Fruit fly (Drosophila melanogaster) whole organism, embryonic: Measurements from ENCODE around the gene CG3008.

ENCODE experiments used
- Adf1 ChIP-seq: fragments of 200-800 bp; sonication (Bioruptor generic); IDR thresholded peaks from 2 replicates; pipeline ENCODE4 v1.3.6; 2022; ENCODE audit warnings: missing biosample characterization, missing genetic modification characterization
- C15 ChIP-seq: fragments of 200-800 bp; sonication (Bioruptor generic); IDR thresholded peaks from 3 replicates; pipeline ENCODE4 v1.3.6; 2022; ENCODE audit warnings: missing biosample characterization, missing genetic modification characterization
- CG10209 ChIP-seq: fragments of 200-800 bp; sonication (Bioruptor generic); optimal IDR thresholded peaks from 3 replicates; lab custom pipeline; 2017; ENCODE audit warnings: missing biosample characterization, mild to moderate bottlenecking, missing genetic modification characterization, missing genetic modification reagents
- CG10267 ChIP-seq: fragments of 200-800 bp; sonication (Bioruptor generic); optimal IDR thresholded peaks from 2 replicates; lab custom pipeline; 2018; ENCODE audit warnings: missing biosample characterization, mild to moderate bottlenecking, missing genetic modification characterization, moderate library complexity
- CG10431 ChIP-seq: fragments of 200-800 bp; sonication (Bioruptor generic); optimal IDR thresholded peaks from 3 replicates; lab custom pipeline; 2018; ENCODE audit warnings: missing biosample characterization, mild to moderate bottlenecking, missing genetic modification characterization
- CG10654 ChIP-seq: fragments of 200-800 bp; sonication (Bioruptor generic); optimal IDR thresholded peaks from 2 replicates; lab custom pipeline; 2016; ENCODE audit warnings: missing biosample characterization, missing genetic modification characterization
- CG13424 ChIP-seq: fragments of 200-800 bp; sonication (Bioruptor generic); optimal IDR thresholded peaks from 2 replicates; lab custom pipeline; 2019; ENCODE audit warnings: missing biosample characterization, mild to moderate bottlenecking, missing genetic modification characterization, moderate library complexity
- CG1529 ChIP-seq: fragments of 200-800 bp; sonication (Bioruptor generic); optimal IDR thresholded peaks from 3 replicates; lab custom pipeline; 2018; ENCODE audit warnings: missing biosample characterization, missing genetic modification characterization
- CG17359 ChIP-seq: fragments of 200-800 bp; sonication (Bioruptor generic); optimal IDR thresholded peaks from 3 replicates; lab custom pipeline; 2018; ENCODE audit warnings: missing biosample characterization, mild to moderate bottlenecking, missing genetic modification characterization, moderate library complexity
- CG17802 ChIP-seq: fragments of 200-800 bp; sonication (Bioruptor generic); optimal IDR thresholded peaks from 2 replicates; lab custom pipeline; 2018; ENCODE audit warnings: missing biosample characterization, mild to moderate bottlenecking, missing genetic modification characterization, moderate library complexity
- CG2202 ChIP-seq: fragments of 200-800 bp; sonication (Bioruptor generic); optimal IDR thresholded peaks from 2 replicates; lab custom pipeline; 2018; ENCODE audit warnings: missing biosample characterization, mild to moderate bottlenecking, missing genetic modification characterization
- CG2712 ChIP-seq: fragments of 200-800 bp; optimal IDR thresholded peaks from 3 replicates; lab custom pipeline; 2019; ENCODE audit warnings: missing biosample characterization, mild to moderate bottlenecking, missing genetic modification characterization, moderate library complexity
- CG3407 ChIP-seq: fragments of 200-800 bp; sonication (Bioruptor generic); optimal IDR thresholded peaks from 2 replicates; lab custom pipeline; 2018; ENCODE audit warnings: missing biosample characterization, mild to moderate bottlenecking, missing genetic modification characterization
- CG42726 ChIP-seq: fragments of 200-800 bp; sonication (Bioruptor generic); IDR thresholded peaks from 2 replicates; pipeline ENCODE4 v1.3.6; 2022; ENCODE audit warnings: missing biosample characterization, missing genetic modification characterization; ENCODE audit not compliant: partially characterized antibody
- CG43689 ChIP-seq: fragments of 200-800 bp; sonication (Bioruptor generic); IDR thresholded peaks from 2 replicates; pipeline ENCODE4 v1.3.6; 2022; ENCODE audit warnings: missing biosample characterization, missing genetic modification characterization
- CG6272 ChIP-seq: fragments of 200-800 bp; sonication (Bioruptor generic); IDR thresholded peaks from 2 replicates; pipeline ENCODE4 v1.3.6; 2022; ENCODE audit warnings: missing biosample characterization, missing genetic modification characterization
- CG6683 ChIP-seq: fragments of 200-800 bp; sonication (Bioruptor generic); optimal IDR thresholded peaks from 2 replicates; lab custom pipeline; 2017; ENCODE audit warnings: missing biosample characterization, mild to moderate bottlenecking, missing genetic modification characterization, missing genetic modification reagents
- CG6689 ChIP-seq: fragments of 200-800 bp; sonication (Bioruptor generic); IDR thresholded peaks from 2 replicates; pipeline ENCODE4 v1.3.6; 2022; ENCODE audit warnings: missing biosample characterization, missing genetic modification characterization
- CG7372 ChIP-seq: fragments of 200-800 bp; sonication (Bioruptor generic); IDR thresholded peaks from 2 replicates; pipeline ENCODE4 v1.3.6; 2022; ENCODE audit warnings: missing biosample characterization, missing genetic modification characterization
- CG7786 ChIP-seq: fragments of 200-800 bp; sonication (Bioruptor generic); optimal IDR thresholded peaks from 2 replicates; lab custom pipeline; 2016; ENCODE audit warnings: missing biosample characterization, missing genetic modification characterization
- CG8388 ChIP-seq: fragments of 200-800 bp; sonication (Bioruptor generic); optimal IDR thresholded peaks from 2 replicates; lab custom pipeline; 2019; ENCODE audit warnings: missing biosample characterization, mild to moderate bottlenecking, missing genetic modification characterization, moderate library complexity
- D19A ChIP-seq: fragments of 200-800 bp; optimal IDR thresholded peaks from 3 replicates; lab custom pipeline; 2019; ENCODE audit warnings: missing biosample characterization, mild to moderate bottlenecking, missing genetic modification characterization, moderate library complexity
- E2f1 ChIP-seq: fragments of 200-800 bp; sonication (Bioruptor generic); IDR thresholded peaks from 2 replicates; pipeline ENCODE4 v1.3.6; 2022; ENCODE audit warnings: missing biosample characterization, missing genetic modification characterization
- Hr3 ChIP-seq: fragments of 200-800 bp; sonication (Bioruptor generic); optimal IDR thresholded peaks from 3 replicates; lab custom pipeline; 2016; ENCODE audit warnings: missing biosample characterization, missing genetic modification characterization
- Hsf ChIP-seq: fragments of 200-800 bp; sonication (Bioruptor generic); optimal IDR thresholded peaks from 3 replicates; lab custom pipeline; 2016; ENCODE audit warnings: missing biosample characterization, missing genetic modification characterization
- MESR4 ChIP-seq: fragments of 200-800 bp; sonication (Bioruptor generic); optimal IDR thresholded peaks from 2 replicates; lab custom pipeline; 2018; ENCODE audit warnings: missing biosample characterization, mild to moderate bottlenecking, missing genetic modification characterization, moderate library complexity
- Nf-YC ChIP-seq: fragments of 200-800 bp; optimal IDR thresholded peaks from 3 replicates; lab custom pipeline; 2019; ENCODE audit warnings: missing biosample characterization, mild to moderate bottlenecking, missing genetic modification characterization, moderate library complexity
- Taf1 ChIP-seq: fragments of 200-800 bp; sonication (Bioruptor generic); IDR thresholded peaks from 2 replicates; pipeline ENCODE4 v1.3.6; 2022; ENCODE audit warnings: missing biosample characterization, missing genetic modification characterization
- Usf ChIP-seq: fragments of 200-800 bp; sonication (Bioruptor generic); optimal IDR thresholded peaks from 2 replicates; lab custom pipeline; 2017; ENCODE audit warnings: missing genotype, missing biosample characterization, missing genetic modification characterization
- ase ChIP-seq: fragments of 200-800 bp; sonication (Bioruptor generic); IDR thresholded peaks from 3 replicates; pipeline ENCODE4 v1.3.6; 2022; ENCODE audit warnings: missing biosample characterization, missing genetic modification characterization
- bsh ChIP-seq, 2 experiments: fragments of 200-800 bp; sonication (Bioruptor generic); optimal IDR thresholded peaks; 2 replicates each; lab custom pipeline; 2017 to 2018; ENCODE audit warnings: mild to moderate bottlenecking in 2 of 2, missing biosample characterization in 2 of 2, missing genetic modification characterization in 2 of 2, moderate library complexity in 1 of 2
- da ChIP-seq: fragments of 200-800 bp; sonication (Bioruptor generic); optimal IDR thresholded peaks from 2 replicates; lab custom pipeline; 2016; ENCODE audit warnings: missing biosample characterization, missing genetic modification characterization
- fd64A ChIP-seq: fragments of 200-800 bp; sonication (Bioruptor generic); optimal IDR thresholded peaks from 3 replicates; lab custom pipeline; 2018; ENCODE audit warnings: missing biosample characterization, mild to moderate bottlenecking, missing genetic modification characterization
- gsb ChIP-seq: fragments of 200-800 bp; sonication (Bioruptor generic); IDR thresholded peaks from 2 replicates; pipeline ENCODE4 v1.3.6; 2022; ENCODE audit warnings: missing biosample characterization, missing genetic modification characterization
- gt ChIP-seq: fragments of 200-800 bp; sonication (Bioruptor generic); IDR thresholded peaks from 2 replicates; pipeline ENCODE4 v1.3.6; 2022; ENCODE audit warnings: missing biosample characterization, missing genetic modification characterization
- hkb ChIP-seq, 2 experiments: fragments of 200-800 bp in 1 of 2; fragments of >200 bp in 1 of 2; sonication (Bioruptor generic) in 1 of 2; IDR thresholded peaks in 1 of 2; optimal IDR thresholded peaks in 1 of 2; 2 replicates each; pipeline versions ENCODE4 v1.3.6 to Lab custom; 2017 to 2022; ENCODE audit warnings: missing biosample characterization in 1 of 2, missing genetic modification characterization in 1 of 2
- jigr1 ChIP-seq: fragments of 200-800 bp; sonication (Bioruptor generic); IDR thresholded peaks from 3 replicates; pipeline ENCODE4 v1.3.6; 2022; ENCODE audit warnings: missing biosample characterization, missing genetic modification characterization
- kay ChIP-seq: fragments of 200-800 bp; sonication (Bioruptor generic); optimal IDR thresholded peaks from 2 replicates; lab custom pipeline; 2016; ENCODE audit warnings: missing biosample characterization, missing genetic modification characterization
- klu ChIP-seq: fragments of 200-800 bp; sonication (Bioruptor generic); IDR thresholded peaks from 2 replicates; pipeline ENCODE4 v1.3.6; 2022; ENCODE audit warnings: missing biosample characterization, missing genetic modification characterization
- odd ChIP-seq: fragments of 200-800 bp; sonication (Bioruptor generic); optimal IDR thresholded peaks from 2 replicates; lab custom pipeline; 2017; ENCODE audit warnings: missing biosample characterization, mild to moderate bottlenecking, missing genetic modification characterization
- pan ChIP-seq, 4 experiments: fragments of >200 bp in 3 of 4; fragments of 200-800 bp in 1 of 4; sonication (Bioruptor generic) in 1 of 4; optimal IDR thresholded peaks in 3 of 4; IDR thresholded peaks in 1 of 4; 2 replicates each; pipeline versions ENCODE4 v1.3.6 to Lab custom; 2017 to 2022; ENCODE audit warnings: missing biosample characterization in 2 of 4, missing genetic modification characterization in 2 of 4, mixed read lengths in 1 of 4
- sima ChIP-seq: fragments of 200-800 bp; sonication (Bioruptor generic); optimal IDR thresholded peaks from 2 replicates; lab custom pipeline; 2016; ENCODE audit warnings: missing biosample characterization, missing genetic modification characterization
- ssp ChIP-seq: fragments of 200-800 bp; sonication (Bioruptor generic); IDR thresholded peaks from 2 replicates; pipeline ENCODE4 v1.3.6; 2022; ENCODE audit warnings: missing biosample characterization, missing genetic modification characterization
- tna ChIP-seq: fragments of 200-800 bp; sonication (Bioruptor generic); IDR thresholded peaks from 2 replicates; pipeline ENCODE4 v1.3.6; 2022; ENCODE audit warnings: missing biosample characterization, missing genetic modification characterization; ENCODE audit not compliant: partially characterized antibody
- trem ChIP-seq: fragments of 200-800 bp; optimal IDR thresholded peaks from 3 replicates; lab custom pipeline; 2019; ENCODE audit warnings: missing biosample characterization, mild to moderate bottlenecking, missing genetic modification characterization, moderate library complexity
- wdn ChIP-seq: fragments of 200-800 bp; sonication (Bioruptor generic); IDR thresholded peaks from 2 replicates; pipeline ENCODE4 v1.3.6; 2022; ENCODE audit warnings: missing biosample characterization, missing genetic modification characterization
- zfh1 ChIP-seq: fragments of 200-800 bp; sonication (Bioruptor generic); IDR thresholded peaks from 3 replicates; pipeline ENCODE4 v1.3.6; 2022; ENCODE audit warnings: missing biosample characterization, missing genetic modification characterization

CG3008 gene

DNA sequence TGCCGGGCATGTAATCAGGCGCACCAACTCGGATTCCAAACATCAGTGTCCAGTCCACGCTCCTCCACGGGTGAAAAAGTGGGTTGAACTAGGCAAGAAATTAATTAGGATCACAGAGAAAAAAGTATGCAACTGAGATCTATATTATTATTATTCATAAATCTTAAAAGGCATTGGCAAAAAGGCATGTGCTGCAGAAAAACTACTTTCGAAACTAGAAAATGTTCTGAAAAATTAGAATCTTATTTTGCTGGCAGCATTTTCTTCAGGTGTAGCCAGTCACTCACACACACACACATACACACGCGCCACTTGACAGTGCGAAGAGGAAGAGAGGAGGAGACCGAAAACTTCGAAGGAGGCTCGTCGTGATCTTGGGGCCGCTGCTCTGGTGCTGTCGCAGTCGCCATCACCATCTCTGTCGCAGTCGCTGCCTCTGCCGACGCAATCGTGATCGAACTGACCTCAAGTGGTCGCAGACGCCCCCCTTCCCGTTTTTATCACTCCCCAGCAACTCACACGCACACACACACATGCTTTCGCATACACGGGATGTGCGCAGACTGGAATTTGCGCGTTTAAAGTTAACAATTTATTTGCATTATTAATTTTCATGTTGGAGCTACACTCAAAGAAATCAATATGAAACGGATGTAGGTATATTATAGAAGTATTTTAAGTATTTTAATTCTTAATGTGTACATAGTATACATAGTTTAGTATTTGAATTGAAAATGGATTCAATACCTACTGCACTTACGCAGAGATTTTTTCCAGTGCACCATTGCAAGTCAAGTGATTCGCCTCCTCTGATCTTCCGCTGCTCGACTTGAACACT, 4.5 kb downstream of the CG3008 start (continued):
- TF ChIP-seq CG6272 (GFP tag; lab: Robert Waterston, UW): peak; percentile 38; the same call in 1 of the 2 replicates
- peak; percentile 47; the same call in 1 of the 2 replicates for TF ChIP-seq Taf1 (GFP tag; lab: Robert Waterston, UW)
- TF ChIP-seq CG43689 (GFP tag; lab: Robert Waterston, UW): peak; percentile 43; the same call in 1 of the 2 replicates
- TF ChIP-seq CG10431: no peak
- TF ChIP-seq C15 (GFP tag; lab: Robert Waterston, UW): 0 out of 3 replicates have a peak, but pooled peaks have one; percentile 15
- TF ChIP-seq odd (GFP tag; lab: Kevin White, UChicago): no peak
- peak; percentile 56 for TF ChIP-seq Hsf (GFP tag; lab: Kevin White, UChicago)
- peak; percentile 67 for TF ChIP-seq E2f1 (GFP tag; lab: Robert Waterston, UW)
- TF ChIP-seq CG17802: peak; percentile 22
- TF ChIP-seq CG3407 (GFP tag; lab: Kevin White, UChicago): no peak
- TF ChIP-seq pan (optimal IDR thresholded peaks at IDR 0.05; lab: Kevin White, UChicago): no peak
- TF ChIP-seq pan (GFP tag; optimal IDR thresholded peaks at IDR 0.05 in 1 of 2, IDR thresholded peaks at IDR 0.05 in 1 of 2): peak in 1 of 2 experiments; percentile 85
- no peak; the same call in 1 of the 2 replicates for TF ChIP-seq gsb (GFP tag; lab: Robert Waterston, UW)
- peak; percentile 36 for TF ChIP-seq CG10209 (GFP tag; lab: Kevin White, UChicago)
- peak; percentile 15 for TF ChIP-seq CG10267
- TF ChIP-seq trem: peak; percentile 46
- TF ChIP-seq Adf1 (GFP tag; lab: Robert Waterston, UW): peak; percentile 94
- TF ChIP-seq CG1529 (GFP tag; lab: Kevin White, UChicago): peak; percentile 15
- TF ChIP-seq CG2202: no peak
- no peak for TF ChIP-seq gt (GFP tag; lab: Robert Waterston, UW)
- peak; percentile 44 for TF ChIP-seq klu (GFP tag; lab: Robert Waterston, UW)
- peak; percentile 50 for TF ChIP-seq CG8388 (GFP tag; lab: Kevin White, UChicago)
- no peak for TF ChIP-seq tna (GFP tag; lab: Robert Waterston, UW)
- peak; percentile 71 for TF ChIP-seq CG6689
- TF ChIP-seq CG13424 (tag; lab: Kevin White, UChicago): peak; percentile 57
- TF ChIP-seq Usf: peak; percentile 21
- TF ChIP-seq ase (GFP tag; lab: Robert Waterston, UW): peak; percentile 72; the same call in 2 of the 3 replicates
- no peak for TF ChIP-seq kay (GFP tag; lab: Kevin White, UChicago)
- peak; percentile 63 for TF ChIP-seq CG17359 (tag; lab: Kevin White, UChicago)
- no peak for TF ChIP-seq hkb (optimal IDR thresholded peaks at IDR 0.05; lab: Kevin White, UChicago)
- peak; percentile 75 for TF ChIP-seq hkb (GFP tag; IDR thresholded peaks at IDR 0.05; lab: Robert Waterston, UW)
- TF ChIP-seq da (GFP tag; lab: Kevin White, UChicago): no peak
- TF ChIP-seq CG2712: peak; percentile 68
- TF ChIP-seq MESR4 (GFP tag; lab: Kevin White, UChicago): no peak
- TF ChIP-seq bsh (GFP tag; optimal IDR thresholded peaks at IDR 0.05; lab: Kevin White, UChicago): peak; percentile 75 to 81
- 0 out of 3 replicates have a peak, but pooled peaks have one; percentile 45 for TF ChIP-seq jigr1 (GFP tag; lab: Robert Waterston, UW)
- no peak for TF ChIP-seq CG42726 (GFP tag; lab: Robert Waterston, UW)
- no peak for TF ChIP-seq CG7786
- TF ChIP-seq fd64A (GFP tag; lab: Kevin White, UChicago): no peak
- peak; percentile 4 for TF ChIP-seq Nf-YC
- peak; percentile 49; the same call in 1 of the 2 replicates for TF ChIP-seq wdn (GFP tag; lab: Robert Waterston, UW)
- peak; percentile 24 for TF ChIP-seq ssp
- peak; percentile 25 for TF ChIP-seq Hr3 (GFP tag; lab: Kevin White, UChicago)
- TF ChIP-seq CG10654: peak; percentile 35
- TF ChIP-seq CG7372 (GFP tag; lab: Robert Waterston, UW): peak; percentile 53; the same call in 1 of the 2 replicates
- TF ChIP-seq sima (GFP tag; lab: Kevin White, UChicago): no peak
- peak; percentile 78 for TF ChIP-seq zfh1
- peak; percentile 4 for TF ChIP-seq D19A (tag; lab: Kevin White, UChicago)
- TF ChIP-seq CG6683: no peak
